Worm (Caenorhabditis elegans): ENCODE data around the gene his-71.
A peak's percentile ranks its signal among the peaks of the same experiment; 100 is the strongest.

Gene his-71

ce11 chrX:7952226-7953062 is 29.4 kb downstream of the his-71 start:
- TF ChIP-seq blmp-1 (tag; optimal IDR thresholded peaks at IDR 0.05; ENCODE audit: insufficient read depth) (peak; percentile 52), mbf-1 (tag; optimal IDR thresholded peaks at IDR 0.05) (no peak), lsy-2 (tag; optimal IDR thresholded peaks at IDR 0.05) (peak in 1 of 2 experiments; percentile 8), nhr-21 (tag; optimal IDR thresholded peaks at IDR 0.05) (peak; percentile 72), sma-3 (GFP tag; optimal IDR thresholded peaks at IDR 0.05) (peak; percentile 66), gmeb-1 (tag; optimal IDR thresholded peaks at IDR 0.05) (peak; percentile 49), ceh-16 (tag; optimal IDR thresholded peaks at IDR 0.05) (no peak), ama-1 (optimal IDR thresholded peaks at IDR 0.05) (no peak), nhr-6 (tag; optimal IDR thresholded peaks at IDR 0.05) (peak; percentile 69), C34F6.9 (tag; optimal IDR thresholded peaks at IDR 0.05) (peak; percentile 13), crh-2 (tag; optimal IDR thresholded peaks at IDR 0.05) (peak; percentile 68), nhr-25 (tag; optimal IDR thresholded peaks at IDR 0.05) (peak; percentile 91), nhr-129 (tag; optimal IDR thresholded peaks at IDR 0.05) (peak; percentile 99), sma-9 (GFP tag; optimal IDR thresholded peaks at IDR 0.05) (peak; percentile 83), sma-9 (tag; optimal IDR thresholded peaks at IDR 0.05) (no peak)

ce11 chrX:7951578-7951977 is 30.3 kb downstream of the his-71 start:
- TF ChIP-seq elt-3 (tag; optimal IDR thresholded peaks at IDR 0.05) (no peak), mab-5 (tag; optimal IDR thresholded peaks at IDR 0.05) (peak; percentile 64), sma-3 (GFP tag; optimal IDR thresholded peaks at IDR 0.05) (peak; percentile 74), ztf-11 (tag; optimal IDR thresholded peaks at IDR 0.05) (no peak), nhr-129 (tag; optimal IDR thresholded peaks at IDR 0.05) (peak; percentile 91), ceh-16 (tag; optimal IDR thresholded peaks at IDR 0.05) (peak; percentile 14), lsy-2 (tag; optimal IDR thresholded peaks at IDR 0.05) (peak; percentile 18 to 80), snpc-4 (tag; optimal IDR thresholded peaks at IDR 0.05) (no peak), aly-2 (tag; optimal IDR thresholded peaks at IDR 0.05) (no peak), egl-27 (tag; optimal IDR thresholded peaks at IDR 0.05) (peak; percentile 53), lin-11 (tag; optimal IDR thresholded peaks at IDR 0.05) (peak; percentile 92), C34F6.9 (tag; optimal IDR thresholded peaks at IDR 0.05) (peak; percentile 93), ceh-82 (tag; optimal IDR thresholded peaks at IDR 0.05) (no peak), crh-2 (tag; optimal IDR thresholded peaks at IDR 0.05) (peak; percentile 82), ama-1 (optimal IDR thresholded peaks at IDR 0.05) (no peak), nhr-23 (tag; optimal IDR thresholded peaks at IDR 0.05) (no peak), unc-62 (GFP tag; optimal IDR thresholded peaks at IDR 0.05) (no peak), fos-1 (tag; optimal IDR thresholded peaks at IDR 0.05) (peak; percentile 23), sem-4 (tag; optimal IDR thresholded peaks at IDR 0.05) (peak; percentile 81), ztf-4 (tag; optimal IDR thresholded peaks at IDR 0.05) (peak; percentile 38), F13H6.1 (tag; optimal IDR thresholded peaks at IDR 0.05) (peak; percentile 82), mdl-1 (tag; optimal IDR thresholded peaks at IDR 0.05) (peak; percentile 55 to 80), blmp-1 (tag; optimal IDR thresholded peaks at IDR 0.05; ENCODE audit: insufficient read depth) (no peak), sma-9 (GFP tag; optimal IDR thresholded peaks at IDR 0.05) (peak; percentile 86), sma-9 (tag; optimal IDR thresholded peaks at IDR 0.05) (no peak), nhr-237 (tag; optimal IDR thresholded peaks at IDR 0.05) (no peak), gmeb-1 (tag; optimal IDR thresholded peaks at IDR 0.05) (peak; percentile 42), Y55F3AM.14 (GFP tag; optimal IDR thresholded peaks at IDR 0.05) (peak; percentile 77), unc-55 (GFP tag; optimal IDR thresholded peaks at IDR 0.05) (peak; percentile 77), lin-13 (GFP tag; optimal IDR thresholded peaks at IDR 0.05) (peak; percentile 67), mbf-1 (tag; optimal IDR thresholded peaks at IDR 0.05) (no peak), nhr-21 (tag; optimal IDR thresholded peaks at IDR 0.05) (peak; percentile 85), nhr-25 (tag; optimal IDR thresholded peaks at IDR 0.05) (peak; percentile 61), nhr-6 (tag; optimal IDR thresholded peaks at IDR 0.05) (peak; percentile 77), zag-1 (tag; optimal IDR thresholded peaks at IDR 0.05) (peak; percentile 71), nhr-10 (tag; optimal IDR thresholded peaks at IDR 0.05) (no peak)

- no peak for TF ChIP-seq dmd-4 (tag; optimal IDR thresholded peaks at IDR 0.05)
- peak; percentile 25 for TF ChIP-seq F13H6.1 (tag; optimal IDR thresholded peaks at IDR 0.05)
- TF ChIP-seq mdl-1 (tag; optimal IDR thresholded peaks at IDR 0.05), result no peak
Measured at ce11 chrX:7945438-7945837, 36.4 kb downstream of the his-71 start.

Measured in whole organism, L2 larva.